Fruit fly (Drosophila melanogaster): ENCODE measurements around the gene Trp1.

The Trp1 gene

dm6 chr2L:10009293-10009695 lies at the start of gene Trp1:
Gene Trp1, plus strand, starts transcription at chr2L:10009381.
- TF ChIP-seq CG9139 (GFP tag; optimal IDR thresholded peaks at IDR 0.05) (peak; percentile 84), eg (GFP tag; IDR thresholded peaks at IDR 0.05) (peak; percentile 68; the same call in 1 of the 3 replicates), Hr38 (GFP tag; optimal IDR thresholded peaks at IDR 0.05) (no peak), Ets96B (tag; optimal IDR thresholded peaks at IDR 0.05) (peak; percentile 33), CG11294 (GFP tag; IDR thresholded peaks at IDR 0.05) (no peak), CG8119 (GFP tag; IDR thresholded peaks at IDR 0.05) (peak; percentile 60; the same call in 2 of the 3 replicates), CG6276 (GFP tag; optimal IDR thresholded peaks at IDR 0.05) (peak; percentile 64), Eip78C (GFP tag) (peak; percentile 28), Eip75B (GFP tag; optimal IDR thresholded peaks at IDR 0.05) (no peak), Sox14 (GFP tag; optimal IDR thresholded peaks at IDR 0.05) (peak; percentile 4), ss (GFP tag; optimal IDR thresholded peaks at IDR 0.05) (peak; percentile 30 to 57), fd85E (GFP tag; optimal IDR thresholded peaks at IDR 0.05) (no peak), CG10669 (GFP tag; optimal IDR thresholded peaks at IDR 0.05) (peak; percentile 33), lz (GFP tag; optimal IDR thresholded peaks at IDR 0.05) (no peak), CG6808 (GFP tag; optimal IDR thresholded peaks at IDR 0.05) (peak; percentile 44), CG6163 (GFP tag; IDR thresholded peaks at IDR 0.05) (peak; percentile 64; the same call in 1 of the 3 replicates), CG3919 (GFP tag; optimal IDR thresholded peaks at IDR 0.05) (no peak), salr (GFP tag; optimal IDR thresholded peaks at IDR 0.05) (peak in 1 of 2 experiments; percentile 6), CG3032 (tag; optimal IDR thresholded peaks at IDR 0.05) (peak; percentile 9), CG15336 (GFP tag; IDR thresholded peaks at IDR 0.05) (peak; percentile 46)

dm6 chr2L:9960758-9961157 lies 48.4 kb upstream of the Trp1 start:
- no peak for TF ChIP-seq CG15336 (GFP tag; IDR thresholded peaks at IDR 0.05)
- peak; percentile 95 for TF ChIP-seq svp (GFP tag)

dm6 chr2L:9963603-9964042 lies 45.6 kb upstream of the Trp1 start, which contains the start of gene CG5850:
Gene CG5850, minus strand, starts transcription at chr2L:9963949.
- TF ChIP-seq CG8119 (GFP tag; IDR thresholded peaks at IDR 0.05) (no peak), CG6854 (GFP tag; optimal IDR thresholded peaks at IDR 0.05) (peak; percentile 50), CG32006 (GFP tag; optimal IDR thresholded peaks at IDR 0.05) (no peak), acj6 (GFP tag; optimal IDR thresholded peaks at IDR 0.05) (no peak), CG6792 (GFP tag; optimal IDR thresholded peaks at IDR 0.05) (no peak), Smox (GFP tag; optimal IDR thresholded peaks at IDR 0.05) (no peak), Eip93F (GFP tag; optimal IDR thresholded peaks at IDR 0.05) (no peak), CG8632 (GFP tag; optimal IDR thresholded peaks at IDR 0.05) (no peak), OdsH (GFP tag; optimal IDR thresholded peaks at IDR 0.05) (peak; percentile 6), pdm3 (GFP tag; optimal IDR thresholded peaks at IDR 0.05) (peak; percentile 9), net (GFP tag; optimal IDR thresholded peaks at IDR 0.05) (no peak), Hr4 (GFP tag; optimal IDR thresholded peaks at IDR 0.05) (no peak), CG1621 (tag; optimal IDR thresholded peaks at IDR 0.05) (no peak), CG8319 (GFP tag; optimal IDR thresholded peaks at IDR 0.05) (no peak), svp (GFP tag) (peak; percentile 69), Met (GFP tag; optimal IDR thresholded peaks at IDR 0.05) (peak; percentile 25), esn (GFP tag; optimal IDR thresholded peaks at IDR 0.05) (peak; percentile 36), Sox102F (GFP tag; optimal IDR thresholded peaks at IDR 0.05) (no peak), achi (GFP tag; optimal IDR thresholded peaks at IDR 0.05) (peak; percentile 13), CG34406 (GFP tag; optimal IDR thresholded peaks at IDR 0.05) (no peak), CG3032 (tag; optimal IDR thresholded peaks at IDR 0.05) (no peak), Eip78C (GFP tag) (peak; percentile 72)

All from whole organism, prepupa.